Worm (Caenorhabditis elegans): ENCODE data around the gene mrpl-16.

ce11 chrIII:4703932-4704454 lies at the start of gene mrpl-16, which contains the start of gene clp-2:
- TF ChIP-seq pes-1 (GFP tag; IDR thresholded peaks at IDR 0.05), result no peak
- TF ChIP-seq tbx-11 (GFP tag; IDR thresholded peaks at IDR 0.05), result no peak
- TF ChIP-seq ama-1 (optimal IDR thresholded peaks at IDR 0.05), result no peak
- no peak for TF ChIP-seq ceh-36 (tag; optimal IDR thresholded peaks at IDR 0.05)
- TF ChIP-seq ets-7 (tag; optimal IDR thresholded peaks at IDR 0.05), result no peak
- no peak for TF ChIP-seq sea-1 (GFP tag; conservative IDR thresholded peaks at IDR 0.05)
- no peak for TF ChIP-seq F13C5.2 (tag; optimal IDR thresholded peaks at IDR 0.05)
